Worm (Caenorhabditis elegans) whole organism, L4 larva: Measurements from ENCODE around the gene F36D4.1.

Experiments used
- nhr-6 ChIP-seq: fragments of 150-350 bp; optimal IDR thresholded peaks from 2 replicates; lab custom pipeline; 2014; ENCODE audit warnings: missing biosample characterization, missing genetic modification characterization
- pqm-1 ChIP-seq: sonication (generic microtip); optimal IDR thresholded peaks from 2 replicates; lab custom pipeline; 2017; ENCODE audit warnings: missing biosample characterization, missing genetic modification characterization

ce11 chrV:9394938-9395639, 21.6 kb upstream of the F36D4.1 start:
- TF ChIP-seq pqm-1 (tag; lab: Kevin White, UChicago) (no peak), nhr-6 (no peak)
